Worm (Caenorhabditis elegans) whole organism, midembryonic: ENCODE measurements around the gene ugt-63.

Experiments used
- T22C8.4 ChIP-seq: fragments of 200-800 bp; sonication (Bioruptor generic); IDR thresholded peaks from 2 replicates; pipeline ENCODE4 v1.3.6; 2022; ENCODE audit warnings: missing genetic modification characterization, missing compliant biosample characterization
- cog-1 ChIP-seq: sonication (generic microtip); optimal IDR thresholded peaks from 2 replicates; lab custom pipeline; 2016; ENCODE audit warnings: missing genetic modification characterization, missing compliant biosample characterization
- flt-1 ChIP-seq: fragments of 200-800 bp; sonication (Bioruptor generic); IDR thresholded peaks from 2 replicates; pipeline ENCODE4 v1.3.6; 2022; ENCODE audit warnings: missing genetic modification characterization, missing compliant biosample characterization
- klf-2 ChIP-seq: fragments of 200-800 bp; sonication (Bioruptor generic); conservative IDR thresholded peaks from 2 replicates; pipeline ENCODE4 v1.3.6; 2022; ENCODE audit warnings: missing genetic modification reagents, missing genetic modification characterization, missing compliant biosample characterization
- med-1 ChIP-seq: sonication (generic microtip); optimal IDR thresholded peaks from 2 replicates; lab custom pipeline; 2017; ENCODE audit warnings: missing genetic modification characterization, mild to moderate bottlenecking, missing compliant biosample characterization, antibody characterized with exemption, missing genetic modification reagents; ENCODE audit not compliant: insufficient read depth
- ref-1 ChIP-seq: fragments of 200-800 bp; sonication (Bioruptor generic); conservative IDR thresholded peaks from 2 replicates; pipeline ENCODE4 v1.3.6; 2022; ENCODE audit warnings: missing genetic modification reagents, missing genetic modification characterization, missing compliant biosample characterization
- tab-1 ChIP-seq: fragments of 200-800 bp; sonication (Bioruptor generic); IDR thresholded peaks from 2 replicates; pipeline ENCODE4 v1.3.6; 2022; ENCODE audit warnings: missing genetic modification characterization, missing compliant biosample characterization
- ztf-23 ChIP-seq: fragments of 200-800 bp; sonication (Bioruptor generic); IDR thresholded peaks from 2 replicates; pipeline ENCODE4 v1.3.6; 2022; ENCODE audit warnings: missing genetic modification reagents, missing genetic modification characterization, missing compliant biosample characterization
- ztf-29 ChIP-seq: fragments of 200-800 bp; sonication (Bioruptor generic); IDR thresholded peaks from 2 replicates; pipeline ENCODE4 v1.3.6; 2022; ENCODE audit warnings: missing genetic modification reagents, missing genetic modification characterization, missing compliant biosample characterization

The ugt-63 gene

ce11 chrV:5131380-5131779 is 20.8 kb upstream of the ugt-63 start:
- TF ChIP-seq klf-2 (GFP tag; lab: Robert Waterston, UW) = no peak
- no peak for TF ChIP-seq T22C8.4 (GFP tag; lab: Robert Waterston, UW)
- TF ChIP-seq ztf-23 (GFP tag; lab: Robert Waterston, UW) = no peak
- no peak for TF ChIP-seq cog-1 (tag; lab: Kevin White, UChicago)
- TF ChIP-seq ref-1 = no peak
- no peak for TF ChIP-seq flt-1 (GFP tag; lab: Robert Waterston, UW)
- no peak for TF ChIP-seq ztf-29 (GFP tag; lab: Robert Waterston, UW)
- no peak for TF ChIP-seq med-1 (GFP tag; lab: Kevin White, UChicago)
- TF ChIP-seq tab-1 (GFP tag; lab: Robert Waterston, UW) = no peak

DNA sequence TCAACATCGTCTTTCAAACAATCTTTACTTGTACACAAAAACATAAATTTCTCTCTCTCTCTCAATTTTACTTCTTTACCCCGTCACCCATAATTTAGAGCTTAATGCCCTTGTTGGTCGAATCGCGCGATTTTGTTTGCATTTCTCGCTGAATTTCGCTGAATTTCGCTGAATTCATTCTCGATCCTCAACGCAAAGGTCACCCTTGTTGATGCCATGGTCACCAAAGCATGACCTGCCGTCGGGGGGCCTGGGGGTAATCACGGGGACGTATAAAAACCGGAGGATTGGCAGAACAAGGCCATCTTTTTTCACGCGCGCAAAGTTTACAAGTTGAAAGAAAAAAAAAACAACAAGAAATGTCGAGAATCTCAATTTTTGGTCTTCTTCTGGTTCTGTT is 19.4 kb upstream of the ugt-63 start, which contains the start of gene F14F9.8:
TSS of gene F14F9.8 (plus strand) at position 301 of the 400 bp plus-strand sequence.
- no peak for TF ChIP-seq ztf-29 (GFP tag; lab: Robert Waterston, UW)
- TF ChIP-seq ref-1 = no peak
- TF ChIP-seq flt-1 (GFP tag; lab: Robert Waterston, UW) = no peak
- no peak for TF ChIP-seq med-1 (GFP tag; lab: Kevin White, UChicago)
- no peak for TF ChIP-seq ztf-23 (GFP tag; lab: Robert Waterston, UW)
- no peak for TF ChIP-seq T22C8.4 (GFP tag; lab: Robert Waterston, UW)
- TF ChIP-seq klf-2 (GFP tag; lab: Robert Waterston, UW) = no peak

ce11 chrV:5126793-5127192 is 16.2 kb upstream of the ugt-63 start, which contains the start of gene F14F9.5:
F14F9.5 (plus strand) TSS chrV:5127093.
- TF ChIP-seq flt-1 (GFP tag; lab: Robert Waterston, UW) (no peak), ztf-29 (GFP tag; lab: Robert Waterston, UW) (no peak), tab-1 (GFP tag; lab: Robert Waterston, UW) (no peak), T22C8.4 (GFP tag; lab: Robert Waterston, UW) (no peak), klf-2 (GFP tag; lab: Robert Waterston, UW) (no peak), cog-1 (tag; lab: Kevin White, UChicago) (no peak), ztf-23 (GFP tag; lab: Robert Waterston, UW) (no peak)

- TF ChIP-seq flt-1 (GFP tag; lab: Robert Waterston, UW) = no peak
- TF ChIP-seq ref-1 = no peak
- TF ChIP-seq ztf-23 (GFP tag; lab: Robert Waterston, UW) = no peak
- TF ChIP-seq ztf-29 (GFP tag; lab: Robert Waterston, UW) = no peak
- TF ChIP-seq cog-1 (tag; lab: Kevin White, UChicago) = no peak
- no peak for TF ChIP-seq tab-1 (GFP tag; lab: Robert Waterston, UW)
- no peak for TF ChIP-seq med-1 (GFP tag; lab: Kevin White, UChicago)
- no peak for TF ChIP-seq T22C8.4 (GFP tag; lab: Robert Waterston, UW)
Measured at ce11 chrV:5119679-5120078, 9.1 kb upstream of the ugt-63 start, which contains the start of gene sid-1. sid-1 (plus strand) TSS chrV:5119970.

DNA sequence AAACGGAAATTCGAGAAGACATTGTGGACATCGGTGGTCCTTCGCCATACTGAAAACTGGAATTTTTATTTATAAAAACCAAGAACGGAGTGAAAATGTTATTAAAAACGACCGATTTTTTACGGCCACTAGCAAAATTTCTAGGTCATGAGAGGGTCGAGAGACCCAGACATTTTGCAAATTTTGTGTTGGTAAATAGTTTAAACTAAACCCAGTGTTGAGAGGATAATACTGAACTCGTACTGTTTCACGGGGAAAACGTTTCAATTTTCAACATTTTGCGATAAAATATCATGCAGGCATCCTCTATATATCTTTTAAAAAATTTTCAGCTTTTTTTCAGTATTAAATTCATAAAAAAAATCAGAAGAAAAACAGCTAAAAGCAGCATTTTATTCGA is 8.5 kb upstream of the ugt-63 start, which contains the start of gene C04F5.9:
TSS of gene C04F5.9 (minus strand) at position 101 of the 400 bp plus-strand sequence.
- no peak for TF ChIP-seq ztf-23 (GFP tag; lab: Robert Waterston, UW)
- TF ChIP-seq ref-1 = no peak
- TF ChIP-seq T22C8.4 (GFP tag; lab: Robert Waterston, UW) = no peak
- no peak for TF ChIP-seq tab-1 (GFP tag; lab: Robert Waterston, UW)
- no peak for TF ChIP-seq klf-2 (GFP tag; lab: Robert Waterston, UW)
- no peak for TF ChIP-seq med-1 (GFP tag; lab: Kevin White, UChicago)
- TF ChIP-seq ztf-29 (GFP tag; lab: Robert Waterston, UW) = no peak
- TF ChIP-seq cog-1 (tag; lab: Kevin White, UChicago) = no peak
- no peak for TF ChIP-seq flt-1 (GFP tag; lab: Robert Waterston, UW)

ce11 chrV:5113654-5114053 is 3.1 kb upstream of the ugt-63 start, which contains the start of gene C04F5.8:
C04F5.8 (minus strand) TSS chrV:5113754.
- TF ChIP-seq flt-1 (GFP tag; lab: Robert Waterston, UW) = no peak
- TF ChIP-seq tab-1 (GFP tag; lab: Robert Waterston, UW) = no peak
- TF ChIP-seq ztf-29 (GFP tag; lab: Robert Waterston, UW) = no peak
- no peak for TF ChIP-seq klf-2 (GFP tag; lab: Robert Waterston, UW)
- no peak for TF ChIP-seq ref-1
- TF ChIP-seq ztf-23 (GFP tag; lab: Robert Waterston, UW) = no peak
- no peak for TF ChIP-seq T22C8.4 (GFP tag; lab: Robert Waterston, UW)
- TF ChIP-seq cog-1 (tag; lab: Kevin White, UChicago) = no peak
- no peak for TF ChIP-seq med-1 (GFP tag; lab: Kevin White, UChicago)

DNA sequence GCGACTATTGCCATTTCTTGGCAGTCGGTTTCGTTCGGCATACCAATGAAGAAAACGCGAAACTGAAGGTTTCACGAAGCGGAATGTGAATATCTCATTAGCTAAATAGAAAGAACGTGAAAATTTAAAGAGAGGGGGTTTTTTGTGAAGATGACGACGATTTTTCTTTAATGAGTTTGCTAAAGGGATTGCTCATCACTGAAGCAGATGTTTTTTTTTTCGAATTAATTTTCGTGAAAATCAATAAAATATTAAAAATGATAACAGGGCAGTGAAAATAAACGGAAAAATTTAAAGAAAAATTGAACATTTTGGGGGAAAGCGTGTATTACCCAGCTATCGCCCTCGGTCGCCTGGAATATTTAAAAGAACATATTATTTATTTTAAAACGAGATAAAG is 2.8 kb downstream of the ugt-63 start, which contains the start of gene srab-3:
TSS of gene srab-3 (minus strand) at position 101 of the 400 bp plus-strand sequence.
- TF ChIP-seq flt-1 (GFP tag; lab: Robert Waterston, UW) (no peak), ref-1 (no peak), med-1 (GFP tag; lab: Kevin White, UChicago) (no peak), cog-1 (tag; lab: Kevin White, UChicago) (no peak), klf-2 (GFP tag; lab: Robert Waterston, UW) (no peak), tab-1 (GFP tag; lab: Robert Waterston, UW) (no peak), ztf-23 (GFP tag; lab: Robert Waterston, UW) (no peak), T22C8.4 (GFP tag; lab: Robert Waterston, UW) (no peak), ztf-29 (GFP tag; lab: Robert Waterston, UW) (no peak)

DNA sequence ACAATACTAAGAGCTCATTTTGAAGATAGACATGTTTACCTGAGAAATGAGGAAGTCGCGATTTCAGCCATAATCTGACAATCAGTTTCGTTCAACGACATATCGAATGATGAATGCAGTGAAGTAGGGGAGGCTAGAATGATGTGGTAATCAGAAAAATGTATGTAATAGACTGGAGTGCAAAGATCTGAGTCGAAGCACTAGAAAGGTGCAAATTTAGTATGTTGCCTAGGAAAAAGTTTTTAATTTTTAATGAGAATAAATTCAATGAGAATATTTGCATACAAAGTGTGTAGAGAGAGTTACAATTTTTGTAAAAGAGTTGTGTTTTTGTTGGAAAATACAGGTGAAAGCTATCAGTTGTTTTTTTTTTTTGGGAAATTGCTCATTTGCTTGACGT is 5.6 kb downstream of the ugt-63 start, which contains the start of gene srab-2:
TSS of gene srab-2 (minus strand) at position 101 of the 400 bp plus-strand sequence.
- no peak for TF ChIP-seq T22C8.4 (GFP tag; lab: Robert Waterston, UW)
- TF ChIP-seq tab-1 (GFP tag; lab: Robert Waterston, UW) = no peak
- TF ChIP-seq flt-1 (GFP tag; lab: Robert Waterston, UW) = no peak
- TF ChIP-seq cog-1 (tag; lab: Kevin White, UChicago) = no peak
- no peak for TF ChIP-seq med-1 (GFP tag; lab: Kevin White, UChicago)
- TF ChIP-seq ztf-23 (GFP tag; lab: Robert Waterston, UW) = no peak
- no peak for TF ChIP-seq klf-2 (GFP tag; lab: Robert Waterston, UW)
- TF ChIP-seq ref-1 = no peak
- no peak for TF ChIP-seq ztf-29 (GFP tag; lab: Robert Waterston, UW)

- no peak for TF ChIP-seq T22C8.4 (GFP tag; lab: Robert Waterston, UW)
- TF ChIP-seq klf-2 (GFP tag; lab: Robert Waterston, UW) = no peak
- TF ChIP-seq med-1 (GFP tag; lab: Kevin White, UChicago) = no peak
- no peak for TF ChIP-seq ztf-23 (GFP tag; lab: Robert Waterston, UW)
- no peak for TF ChIP-seq tab-1 (GFP tag; lab: Robert Waterston, UW)
- TF ChIP-seq ztf-29 (GFP tag; lab: Robert Waterston, UW) = no peak
- no peak for TF ChIP-seq ref-1
- TF ChIP-seq cog-1 (tag; lab: Kevin White, UChicago) = no peak
- no peak for TF ChIP-seq flt-1 (GFP tag; lab: Robert Waterston, UW)
Measured at ce11 chrV:5102017-5102416, 8.6 kb downstream of the ugt-63 start, which contains the start of gene srab-1. srab-1 (minus strand) TSS chrV:5102117.
